Worm (Caenorhabditis elegans) whole organism, L1 larva: ENCODE data around the gene C29E4.15.

Experiments used
- F16B12.6 ChIP-seq: fragments of 150-350 bp; optimal IDR thresholded peaks from 2 replicates; lab custom pipeline; 2014; ENCODE audit warnings: missing biosample characterization, missing genetic modification characterization
- alr-1 ChIP-seq: fragments of 200-800 bp; sonication (Bioruptor generic); optimal IDR thresholded peaks from 2 replicates; lab custom pipeline; 2018; ENCODE audit warnings: borderline replicate concordance, mild to moderate bottlenecking, missing genetic modification characterization, missing compliant biosample characterization
- ama-1 ChIP-seq: fragments of 150-350 bp; optimal IDR thresholded peaks from 2 replicates; lab custom pipeline; 2014
- blmp-1 ChIP-seq: fragments of 150-350 bp; optimal IDR thresholded peaks from 2 replicates; lab custom pipeline; 2014; ENCODE audit warnings: missing biosample characterization, missing genetic modification characterization
- ceh-82 ChIP-seq, 3 experiments: fragments of 150-350 bp in 1 of 3; sonication (generic microtip) in 2 of 3; optimal IDR thresholded peaks; 2 replicates each; lab custom pipeline; 2014 to 2017; ENCODE audit warnings: missing biosample characterization in 3 of 3, missing genetic modification characterization in 3 of 3
- dpl-1 ChIP-seq, 3 experiments: fragments of 150-350 bp in 2 of 3; sonication (generic microtip) in 1 of 3; optimal IDR thresholded peaks; 2 replicates each; lab custom pipeline; 2014 to 2017; ENCODE audit warnings: missing biosample characterization in 3 of 3, missing genetic modification characterization in 3 of 3, missing genetic modification reagents in 3 of 3
- efl-1 ChIP-seq, 4 experiments: fragments of 150-350 bp; optimal IDR thresholded peaks in 3 of 4; peaks in 1 of 4; 1 replicate in 1 of 4; 2 replicates in 3 of 4; lab custom pipeline; 2014; ENCODE audit warnings: missing biosample characterization in 2 of 4, missing genetic modification characterization in 2 of 4, missing genetic modification reagents in 2 of 4
- efl-3 ChIP-seq: fragments of 200-800 bp; sonication (Bioruptor generic); optimal IDR thresholded peaks from 2 replicates; lab custom pipeline; 2018; ENCODE audit warnings: mild to moderate bottlenecking, missing genetic modification characterization, missing compliant biosample characterization
- elt-2 ChIP-seq: sonication (generic microtip); optimal IDR thresholded peaks from 2 replicates; lab custom pipeline; 2016; ENCODE audit warnings: missing genetic modification characterization, mild to moderate bottlenecking, inconsistent platforms, missing compliant biosample characterization, missing genetic modification reagents
- hlh-4 ChIP-seq: sonication (generic microtip); optimal IDR thresholded peaks from 2 replicates; lab custom pipeline; 2016; ENCODE audit warnings: mild to moderate bottlenecking, missing genetic modification characterization, missing compliant biosample characterization
- jun-1 ChIP-seq: fragments of 150-350 bp; optimal IDR thresholded peaks from 2 replicates; lab custom pipeline; 2014; ENCODE audit warnings: missing biosample characterization, missing genetic modification reagents, missing genetic modification characterization
- lir-3 ChIP-seq: sonication (generic microtip); optimal IDR thresholded peaks from 2 replicates; lab custom pipeline; 2016; ENCODE audit warnings: mild to moderate bottlenecking, missing genetic modification characterization, moderate library complexity, missing compliant biosample characterization; ENCODE audit not compliant: poor library complexity
- nhr-11 ChIP-seq: fragments of 150-350 bp; optimal IDR thresholded peaks from 2 replicates; lab custom pipeline; 2014; ENCODE audit warnings: missing biosample characterization, missing genetic modification characterization
- nhr-12 ChIP-seq: sonication (generic microtip); optimal IDR thresholded peaks from 2 replicates; lab custom pipeline; 2017; ENCODE audit warnings: missing biosample characterization, missing genetic modification characterization
- nhr-71 ChIP-seq: sonication (generic microtip); optimal IDR thresholded peaks from 2 replicates; lab custom pipeline; 2016; ENCODE audit warnings: mild to moderate bottlenecking, missing genetic modification characterization, moderate library complexity, missing compliant biosample characterization
- nhr-76 ChIP-seq: sonication (generic microtip); optimal IDR thresholded peaks from 2 replicates; lab custom pipeline; 2017; ENCODE audit warnings: missing biosample characterization, missing genetic modification characterization
- nhr-77 ChIP-seq: fragments of 150-350 bp; optimal IDR thresholded peaks from 2 replicates; lab custom pipeline; 2014; ENCODE audit warnings: missing biosample characterization, missing genetic modification characterization
- nhr-85 ChIP-seq: sonication (generic microtip); peaks from one replicate; lab custom pipeline; 2016; ENCODE audit warnings: missing genetic modification characterization, inconsistent platforms, missing compliant biosample characterization
- pax-3 ChIP-seq: fragments of 200-800 bp; sonication (Bioruptor generic); optimal IDR thresholded peaks from 2 replicates; lab custom pipeline; 2018; ENCODE audit warnings: mild to moderate bottlenecking, missing genetic modification characterization, moderate library complexity, missing compliant biosample characterization
- rnt-1 ChIP-seq: sonication (generic microtip); optimal IDR thresholded peaks from 2 replicates; lab custom pipeline; 2016; ENCODE audit warnings: mild to moderate bottlenecking, missing genetic modification characterization, moderate library complexity, missing compliant biosample characterization
- snu-23 ChIP-seq: sonication (generic microtip); optimal IDR thresholded peaks from 2 replicates; lab custom pipeline; 2016; ENCODE audit warnings: missing genetic modification characterization, missing compliant biosample characterization
- sox-4 ChIP-seq: sonication (generic microtip); optimal IDR thresholded peaks from 2 replicates; lab custom pipeline; 2016; ENCODE audit warnings: missing genetic modification characterization, missing compliant biosample characterization
- tbx-2 ChIP-seq: sonication (generic microtip); optimal IDR thresholded peaks from 2 replicates; lab custom pipeline; 2016; ENCODE audit warnings: missing genetic modification characterization, missing compliant biosample characterization
- tlp-1 ChIP-seq: fragments of 150-350 bp; optimal IDR thresholded peaks from 2 replicates; lab custom pipeline; 2014; ENCODE audit warnings: missing biosample characterization, missing genetic modification characterization
- unc-130 ChIP-seq: fragments of 150-350 bp; optimal IDR thresholded peaks from 2 replicates; lab custom pipeline; 2017; ENCODE audit warnings: missing biosample characterization, missing genetic modification characterization, inconsistent platforms
- unc-30 ChIP-seq: sonication (generic microtip); optimal IDR thresholded peaks from 2 replicates; lab custom pipeline; 2017; ENCODE audit warnings: missing biosample characterization, missing genetic modification characterization
- unc-86 ChIP-seq: sonication (generic microtip); optimal IDR thresholded peaks from 2 replicates; lab custom pipeline; 2016; ENCODE audit warnings: missing genetic modification characterization, missing compliant biosample characterization
- vab-15 ChIP-seq: sonication (generic microtip); optimal IDR thresholded peaks from 2 replicates; lab custom pipeline; 2017; ENCODE audit warnings: missing genotype, mild to moderate bottlenecking, missing genetic modification characterization, missing compliant biosample characterization
- xbp-1 ChIP-seq: sonication (generic microtip); optimal IDR thresholded peaks from 2 replicates; lab custom pipeline; 2016; ENCODE audit warnings: missing genetic modification characterization, missing compliant biosample characterization
- zip-4 ChIP-seq: fragments of 200-800 bp; sonication (Bioruptor generic); optimal IDR thresholded peaks from 2 replicates; lab custom pipeline; 2018; ENCODE audit warnings: mild to moderate bottlenecking, missing genetic modification characterization, moderate library complexity, missing compliant biosample characterization
- ztf-11 ChIP-seq, 2 experiments: sonication (generic microtip); optimal IDR thresholded peaks; 2 replicates each; lab custom pipeline; 2016 to 2017; ENCODE audit warnings: missing genetic modification characterization in 2 of 2, missing biosample characterization in 1 of 2, missing compliant biosample characterization in 1 of 2

C29E4.15 gene

ce11 chrIII:7940819-7941218 lies 11.6 kb upstream of the C29E4.15 start, which contains the start of gene C29E4.12 (continued):
- TF ChIP-seq alr-1 (tag; lab: Kevin White, UChicago) (no peak), nhr-11 (tag; lab: Kevin White, UChicago) (peak; percentile 59)

ce11 chrIII:7941417-7941816 lies 11.0 kb upstream of the C29E4.15 start, which contains the start of gene kle-2:
TSS of gene kle-2 (plus strand) at chrIII:7941717.
- TF ChIP-seq nhr-77 (no peak), ama-1 (no peak), tbx-2 (tag; lab: Kevin White, UChicago) (no peak), blmp-1 (tag; lab: Kevin White, UChicago) (no peak), hlh-4 (tag; lab: Kevin White, UChicago) (no peak), elt-2 (tag; lab: Kevin White, UChicago) (no peak), rnt-1 (tag; lab: Kevin White, UChicago) (no peak)

- no peak for TF ChIP-seq dpl-1 (GFP tag; optimal IDR thresholded peaks at IDR 0.05; lab: Kevin White, UChicago)
- no peak for TF ChIP-seq jun-1 (tag; lab: Kevin White, UChicago)
- no peak for TF ChIP-seq alr-1 (tag; lab: Kevin White, UChicago)
Measured at ce11 chrIII:7946968-7947491, 5.4 kb upstream of the C29E4.15 start, which contains the start of gene gsto-1. TSS of gene gsto-1 (minus strand) at chrIII:7947018.

DNA sequence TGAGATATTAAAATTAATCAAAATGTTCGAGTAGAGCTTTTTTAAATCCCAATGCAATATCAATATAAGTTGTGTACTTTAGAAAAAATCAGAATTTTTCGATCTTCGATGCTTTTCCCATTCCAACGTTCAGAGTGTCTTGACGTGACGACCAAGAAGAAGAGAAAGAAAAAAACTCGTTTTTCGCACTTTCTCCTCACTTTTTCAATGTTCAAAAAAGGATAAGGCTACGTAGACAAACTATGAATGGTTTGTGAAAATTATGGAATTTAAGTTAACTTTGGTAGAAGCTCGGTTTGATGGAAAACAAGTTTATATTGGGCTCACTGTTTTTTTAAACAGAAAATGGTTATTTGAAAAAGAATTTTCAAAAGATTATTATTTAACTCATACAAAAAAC lies 4.7 kb upstream of the C29E4.15 start:
- TF ChIP-seq efl-1 (optimal IDR thresholded peaks at IDR 0.05; lab: Kevin White, UChicago) = no peak
- TF ChIP-seq efl-1 (GFP tag; optimal IDR thresholded peaks at IDR 0.05 in 1 of 2; lab: Kevin White, UChicago) = peak in 1 of 2 experiments; percentile 56
- no peak for TF ChIP-seq efl-3 (GFP tag; lab: Kevin White, UChicago)
- no peak for TF ChIP-seq unc-30
- peak; percentile 54 for TF ChIP-seq blmp-1 (tag; lab: Kevin White, UChicago)
- no peak for TF ChIP-seq nhr-76 (tag; lab: Kevin White, UChicago)
- TF ChIP-seq unc-130 = no peak
- no peak for TF ChIP-seq pax-3 (tag; lab: Kevin White, UChicago)

DNA sequence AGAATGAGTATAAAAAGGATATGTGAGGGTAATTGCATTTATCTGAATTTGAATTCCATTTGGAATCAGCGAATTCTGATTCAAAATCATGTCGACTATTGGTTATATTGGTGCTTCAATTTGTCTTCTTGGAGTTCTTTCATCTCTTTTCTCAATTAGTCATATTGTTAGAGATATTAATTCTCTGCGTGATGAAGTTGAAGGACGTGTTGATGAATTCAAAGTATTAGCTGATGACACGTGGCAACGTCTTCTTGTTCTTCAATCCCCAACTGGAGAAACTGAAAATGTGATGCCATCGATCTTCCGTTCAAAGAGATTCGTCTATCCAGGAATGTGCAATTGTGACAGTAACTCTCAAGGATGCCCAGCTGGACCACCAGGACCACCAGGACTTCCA lies 3.6 kb upstream of the C29E4.15 start, which contains the start of gene col-90:
Gene col-90, plus strand, starts transcription at position 37 of the 400 bp plus-strand sequence.
- TF ChIP-seq vab-15 (no peak), lir-3 (tag; lab: Kevin White, UChicago) (no peak), sox-4 (tag; lab: Kevin White, UChicago) (no peak), ama-1 (peak; percentile 70), blmp-1 (tag; lab: Kevin White, UChicago) (peak; percentile 6), xbp-1 (tag; lab: Kevin White, UChicago) (no peak), nhr-77 (no peak), F16B12.6 (tag; lab: Kevin White, UChicago) (no peak), nhr-12 (tag; lab: Kevin White, UChicago) (no peak), nhr-85 (no peak), nhr-71 (no peak), tlp-1 (tag; lab: Kevin White, UChicago) (no peak), unc-86 (no peak), efl-3 (GFP tag; lab: Kevin White, UChicago) (no peak), ceh-82 (tag; optimal IDR thresholded peaks at IDR 0.05; lab: Kevin White, UChicago) (no peak)

DNA sequence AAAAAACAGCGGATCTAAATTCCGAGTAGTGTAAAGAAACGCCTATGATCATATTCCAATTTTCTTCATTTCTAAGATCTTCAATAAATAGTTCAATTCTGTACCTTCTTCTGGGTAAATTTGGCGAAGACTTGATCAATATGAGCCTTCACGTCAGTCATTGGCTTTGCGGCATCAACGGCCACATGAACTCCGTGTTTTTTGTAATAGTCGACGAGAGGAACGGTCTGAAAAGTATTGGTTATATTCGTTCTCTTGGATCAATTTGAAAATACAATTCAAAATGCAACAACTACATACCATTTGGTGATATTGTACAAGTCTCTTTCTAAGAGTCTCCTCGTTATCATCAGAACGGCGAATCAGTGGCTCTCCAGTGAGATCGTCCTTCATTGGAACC lies 2.0 kb upstream of the C29E4.15 start:
- TF ChIP-seq snu-23 (GFP tag; lab: Kevin White, UChicago) (no peak), efl-1 (optimal IDR thresholded peaks at IDR 0.05; lab: Kevin White, UChicago) (no peak), efl-1 (GFP tag; optimal IDR thresholded peaks at IDR 0.05 in 1 of 2; lab: Kevin White, UChicago) (peak in 1 of 2 experiments; percentile 58)

ce11 chrIII:7953208-7953607 lies 785 bp downstream of the C29E4.15 start, which contains the start of gene let-754:
TSS of gene let-754 (minus strand) at chrIII:7953308.
- TF ChIP-seq ztf-11 (tag; optimal IDR thresholded peaks at IDR 0.05; lab: Kevin White, UChicago) (no peak), zip-4 (GFP tag; lab: Kevin White, UChicago) (no peak), efl-1 (optimal IDR thresholded peaks at IDR 0.05; lab: Kevin White, UChicago) (no peak), efl-1 (GFP tag; optimal IDR thresholded peaks at IDR 0.05 in 1 of 2; lab: Kevin White, UChicago) (no peak), rnt-1 (tag; lab: Kevin White, UChicago) (no peak)
